Worm (Caenorhabditis elegans) whole organism, L2 larva: ENCODE measurements around the gene Y67D8A.2.

Source experiments
- R02D3.7 ChIP-seq: fragments of 150-350 bp; optimal IDR thresholded peaks from 2 replicates; lab custom pipeline; 2014; ENCODE audit warnings: missing biosample characterization, missing genetic modification characterization
- Y55F3AM.14 ChIP-seq: fragments of 200-800 bp; sonication (Bioruptor generic); optimal IDR thresholded peaks from 2 replicates; lab custom pipeline; 2018; ENCODE audit warnings: mild to moderate bottlenecking, missing genetic modification characterization, missing compliant biosample characterization
- alr-1 ChIP-seq: fragments of 150-350 bp; optimal IDR thresholded peaks from 2 replicates; lab custom pipeline; 2014; ENCODE audit warnings: missing biosample characterization, missing genetic modification characterization
- egl-27 ChIP-seq: sonication (generic microtip); optimal IDR thresholded peaks from 3 replicates; lab custom pipeline; 2017; ENCODE audit warnings: missing biosample characterization, missing genetic modification reagents, missing genetic modification characterization
- elt-1 ChIP-seq: fragments of 150-350 bp; optimal IDR thresholded peaks from 2 replicates; lab custom pipeline; 2014; ENCODE audit warnings: missing biosample characterization, missing genetic modification characterization
- fos-1 ChIP-seq: fragments of 150-350 bp; optimal IDR thresholded peaks from 2 replicates; lab custom pipeline; 2014; ENCODE audit warnings: missing biosample characterization, missing genetic modification characterization
- lin-39 ChIP-seq: fragments of 150-350 bp; optimal IDR thresholded peaks from 2 replicates; lab custom pipeline; 2014; ENCODE audit warnings: missing biosample characterization, missing genetic modification reagents, missing genetic modification characterization
- mdl-1 ChIP-seq, 2 experiments: fragments of 150-350 bp in 1 of 2; sonication (generic microtip) in 1 of 2; optimal IDR thresholded peaks; 2 replicates each; lab custom pipeline; 2017; ENCODE audit warnings: missing biosample characterization in 2 of 2, missing genetic modification characterization in 2 of 2
- nhr-12 ChIP-seq: fragments of 150-350 bp; optimal IDR thresholded peaks from 2 replicates; lab custom pipeline; 2014; ENCODE audit warnings: missing biosample characterization, missing genetic modification characterization
- nhr-25 ChIP-seq: fragments of 150-350 bp; sonication (generic microtip); optimal IDR thresholded peaks from 3 replicates; lab custom pipeline; 2014; ENCODE audit warnings: missing biosample characterization, missing genetic modification characterization
- nhr-77 ChIP-seq: fragments of 150-350 bp; optimal IDR thresholded peaks from 2 replicates; lab custom pipeline; 2014; ENCODE audit warnings: missing biosample characterization, missing genetic modification characterization
- peb-1 ChIP-seq: fragments of 150-350 bp; optimal IDR thresholded peaks from 2 replicates; lab custom pipeline; 2014; ENCODE audit warnings: missing biosample characterization, missing genetic modification characterization
- unc-55 ChIP-seq: fragments of 150-350 bp; sonication (generic microtip); optimal IDR thresholded peaks from 3 replicates; lab custom pipeline; 2014; ENCODE audit warnings: missing biosample characterization, missing genetic modification reagents, missing genetic modification characterization
- unc-62 ChIP-seq: fragments of 150-350 bp; optimal IDR thresholded peaks from 2 replicates; lab custom pipeline; 2014; ENCODE audit warnings: missing biosample characterization, missing genetic modification reagents, missing genetic modification characterization

- TF ChIP-seq egl-27 (tag; lab: Kevin White, UChicago) = no peak
- no peak for TF ChIP-seq elt-1 (tag; lab: Kevin White, UChicago)
- TF ChIP-seq Y55F3AM.14 (GFP tag; lab: Kevin White, UChicago) = no peak
- no peak for TF ChIP-seq peb-1 (tag; lab: Kevin White, UChicago)
- no peak for TF ChIP-seq alr-1 (tag; lab: Kevin White, UChicago)
- TF ChIP-seq unc-62 = no peak
- no peak for TF ChIP-seq unc-55 (GFP tag; lab: Kevin White, UChicago)
- no peak for TF ChIP-seq nhr-12 (tag; lab: Kevin White, UChicago)
- TF ChIP-seq mdl-1 (tag; optimal IDR thresholded peaks at IDR 0.05; lab: Kevin White, UChicago) = no peak
- no peak for TF ChIP-seq lin-39
- no peak for TF ChIP-seq nhr-25 (tag; lab: Kevin White, UChicago)
- TF ChIP-seq R02D3.7 (tag; lab: Kevin White, UChicago) = no peak
- no peak for TF ChIP-seq fos-1 (tag; lab: Kevin White, UChicago)
- TF ChIP-seq nhr-77 (tag; lab: Kevin White, UChicago) = no peak
Measured at ce11 chrIV:3191466-3191865, 30.8 kb upstream of the Y67D8A.2 start, which contains the start of gene Y67D8B.2.
